Worm (Caenorhabditis elegans): ENCODE measurements around the gene fbxb-54.

DNA sequence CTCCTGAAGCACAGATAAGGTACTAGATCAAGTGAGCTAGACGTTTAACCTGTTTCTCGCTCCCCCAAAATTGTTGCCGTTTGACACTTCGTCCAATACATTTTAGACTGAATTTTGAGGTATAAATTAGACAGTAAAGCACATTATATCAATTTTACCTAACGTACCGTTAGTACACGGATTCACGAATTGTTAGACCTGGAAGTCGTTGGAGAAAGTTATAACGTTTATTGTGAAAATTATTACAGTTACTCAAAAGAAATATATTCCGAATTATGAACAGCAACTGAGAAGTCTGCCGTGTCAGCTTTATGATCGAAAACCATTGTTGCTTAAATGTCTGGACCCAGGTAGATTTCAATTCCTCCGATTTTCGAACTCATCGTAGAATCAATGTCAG is 4.7 kb upstream of the fbxb-54 start:
- TF ChIP-seq madf-10 (tag; optimal IDR thresholded peaks at IDR 0.05) (no peak), bed-1 (GFP tag; IDR thresholded peaks at IDR 0.05) (no peak)

Data from whole organism, young adult.